Fruit fly (Drosophila melanogaster) whole organism, embryonic: ENCODE data around the gene CG14154.

Experiments
- Antp ChIP-seq: fragments of 200-800 bp; sonication (Bioruptor generic); optimal IDR thresholded peaks from 3 replicates; lab custom pipeline; 2016; ENCODE audit warnings: missing biosample characterization, missing genetic modification characterization
- Awh ChIP-seq: fragments of 200-800 bp; sonication (Bioruptor generic); IDR thresholded peaks from 2 replicates; pipeline ENCODE4, ENCODE4 v1.3.6; 2022; ENCODE audit warnings: missing biosample characterization, missing genetic modification characterization
- Bgb ChIP-seq: fragments of 200-800 bp; sonication (Bioruptor generic); IDR thresholded peaks from 2 replicates; pipeline ENCODE4 v1.3.6; 2022; ENCODE audit warnings: missing biosample characterization, missing genetic modification characterization; ENCODE audit not compliant: partially characterized antibody
- BtbVII ChIP-seq: fragments of 200-800 bp; sonication (Bioruptor generic); optimal IDR thresholded peaks from 3 replicates; lab custom pipeline; 2017; ENCODE audit warnings: missing biosample characterization, mild to moderate bottlenecking, missing genetic modification characterization
- CG10147 ChIP-seq: fragments of 200-800 bp; sonication (Bioruptor generic); optimal IDR thresholded peaks from 2 replicates; lab custom pipeline; 2019; ENCODE audit warnings: missing biosample characterization, mild to moderate bottlenecking, missing genetic modification characterization, moderate library complexity
- CG10321 ChIP-seq: fragments of 200-800 bp; sonication (Bioruptor generic); IDR thresholded peaks from 2 replicates; pipeline ENCODE4 v1.3.6; 2022; ENCODE audit warnings: missing biosample characterization, missing genetic modification characterization
- CG10979 ChIP-seq: fragments of 200-800 bp; sonication (Bioruptor generic); optimal IDR thresholded peaks from 2 replicates; lab custom pipeline; 2018; ENCODE audit warnings: missing biosample characterization, mild to moderate bottlenecking, missing genetic modification characterization, moderate library complexity
- CG12769 ChIP-seq: fragments of 200-800 bp; sonication (Bioruptor generic); optimal IDR thresholded peaks from 2 replicates; lab custom pipeline; 2019; ENCODE audit warnings: missing biosample characterization, mild to moderate bottlenecking, missing genetic modification characterization, moderate library complexity
- CG14710 ChIP-seq: fragments of 200-800 bp; sonication (Bioruptor generic); optimal IDR thresholded peaks from 3 replicates; lab custom pipeline; 2019; ENCODE audit warnings: missing biosample characterization, mild to moderate bottlenecking, missing genetic modification characterization, moderate library complexity
- CG15011 ChIP-seq: fragments of 200-800 bp; sonication (Bioruptor generic); optimal IDR thresholded peaks from 3 replicates; lab custom pipeline; 2018; ENCODE audit warnings: missing biosample characterization, mild to moderate bottlenecking, missing genetic modification characterization
- CG15601 ChIP-seq: fragments of 200-800 bp; sonication (Bioruptor generic); optimal IDR thresholded peaks from 3 replicates; lab custom pipeline; 2019; ENCODE audit warnings: missing biosample characterization, mild to moderate bottlenecking, missing genetic modification characterization, moderate library complexity
- CG16863 ChIP-seq: fragments of 200-800 bp; sonication (Bioruptor generic); optimal IDR thresholded peaks from 3 replicates; lab custom pipeline; 2016; ENCODE audit warnings: missing biosample characterization, missing genetic modification characterization
- CG17385 ChIP-seq: fragments of 200-800 bp; sonication (Bioruptor generic); optimal IDR thresholded peaks from 3 replicates; lab custom pipeline; 2018; ENCODE audit warnings: missing biosample characterization, mild to moderate bottlenecking, missing genetic modification characterization
- CG17829 ChIP-seq: fragments of 200-800 bp; optimal IDR thresholded peaks from 2 replicates; lab custom pipeline; 2019; ENCODE audit warnings: missing biosample characterization, mild to moderate bottlenecking, missing genetic modification characterization, moderate library complexity
- CG18011 ChIP-seq: fragments of 200-800 bp; sonication (Bioruptor generic); optimal IDR thresholded peaks from 2 replicates; lab custom pipeline; 2017; ENCODE audit warnings: missing biosample characterization, missing genetic modification characterization, mild to moderate bottlenecking, moderate library complexity, missing genotype
- CG2120 ChIP-seq: fragments of 200-800 bp; sonication (Bioruptor generic); optimal IDR thresholded peaks from 3 replicates; lab custom pipeline; 2016; ENCODE audit warnings: missing biosample characterization, missing genetic modification characterization
- CG2129 ChIP-seq: fragments of 200-800 bp; sonication (Bioruptor generic); IDR thresholded peaks from 2 replicates; pipeline ENCODE4 v1.3.6; 2022; ENCODE audit warnings: missing biosample characterization, missing genetic modification characterization; ENCODE audit not compliant: partially characterized antibody
- CG3281 ChIP-seq: fragments of 200-800 bp; sonication (Bioruptor generic); optimal IDR thresholded peaks from 3 replicates; lab custom pipeline; 2017; ENCODE audit warnings: missing biosample characterization, mild to moderate bottlenecking, missing genetic modification characterization
- CG34224 ChIP-seq: fragments of 200-800 bp; sonication (Bioruptor generic); IDR thresholded peaks from 3 replicates; pipeline ENCODE4 v1.3.6; 2022; ENCODE audit warnings: missing biosample characterization, missing genetic modification characterization; ENCODE audit not compliant: partially characterized antibody
- CG43689 ChIP-seq: fragments of 200-800 bp; sonication (Bioruptor generic); IDR thresholded peaks from 2 replicates; pipeline ENCODE4 v1.3.6; 2022; ENCODE audit warnings: missing biosample characterization, missing genetic modification characterization
- CG5180 ChIP-seq: fragments of 200-800 bp; sonication (Bioruptor generic); optimal IDR thresholded peaks from 3 replicates; lab custom pipeline; 2017; ENCODE audit warnings: missing biosample characterization, missing genetic modification characterization, mild to moderate bottlenecking, moderate library complexity, missing genetic modification reagents
- CG6813 ChIP-seq: fragments of 200-800 bp; sonication (Bioruptor generic); optimal IDR thresholded peaks from 2 replicates; lab custom pipeline; 2017; ENCODE audit warnings: missing biosample characterization, missing genetic modification characterization, mild to moderate bottlenecking, moderate library complexity, missing genetic modification reagents
- CG7556 ChIP-seq: fragments of 200-800 bp; sonication (Bioruptor generic); optimal IDR thresholded peaks from 2 replicates; lab custom pipeline; 2017; ENCODE audit warnings: missing biosample characterization, mild to moderate bottlenecking, missing genetic modification characterization
- Dad ChIP-seq: fragments of 200-800 bp; sonication (Bioruptor generic); optimal IDR thresholded peaks from 3 replicates; lab custom pipeline; 2016; ENCODE audit warnings: missing biosample characterization, missing genetic modification characterization
- Drgx ChIP-seq: fragments of 200-800 bp; sonication (Bioruptor generic); IDR thresholded peaks from 2 replicates; pipeline ENCODE4 v1.3.6; 2022; ENCODE audit warnings: missing biosample characterization, missing genetic modification characterization
- Gug ChIP-seq: fragments of 200-800 bp; sonication (Bioruptor generic); IDR thresholded peaks from 4 replicates; pipeline ENCODE4 v1.3.6; 2022; ENCODE audit warnings: missing biosample characterization, missing genetic modification characterization
- HmgD ChIP-seq: fragments of 200-800 bp; sonication (Bioruptor generic); optimal IDR thresholded peaks from 3 replicates; lab custom pipeline; 2016; ENCODE audit warnings: missing biosample characterization, missing genetic modification characterization
- Hr3 ChIP-seq: fragments of 200-800 bp; sonication (Bioruptor generic); optimal IDR thresholded peaks from 3 replicates; lab custom pipeline; 2016; ENCODE audit warnings: missing biosample characterization, missing genetic modification characterization
- Hsf ChIP-seq: fragments of 200-800 bp; sonication (Bioruptor generic); optimal IDR thresholded peaks from 3 replicates; lab custom pipeline; 2016; ENCODE audit warnings: missing biosample characterization, missing genetic modification characterization
- Nf-YC ChIP-seq: fragments of 200-800 bp; optimal IDR thresholded peaks from 3 replicates; lab custom pipeline; 2019; ENCODE audit warnings: missing biosample characterization, mild to moderate bottlenecking, missing genetic modification characterization, moderate library complexity
- Six4 ChIP-seq: fragments of 200-800 bp; sonication (Bioruptor generic); optimal IDR thresholded peaks from 2 replicates; lab custom pipeline; 2016; ENCODE audit warnings: missing biosample characterization, missing genetic modification characterization
- Usf ChIP-seq: fragments of 200-800 bp; sonication (Bioruptor generic); optimal IDR thresholded peaks from 2 replicates; lab custom pipeline; 2017; ENCODE audit warnings: missing genotype, missing biosample characterization, missing genetic modification characterization
- abd-A ChIP-seq: fragments of 200-800 bp; sonication (Bioruptor generic); optimal IDR thresholded peaks from 3 replicates; lab custom pipeline; 2019; ENCODE audit warnings: missing biosample characterization, mild to moderate bottlenecking, missing genetic modification characterization, moderate library complexity
- amos ChIP-seq: fragments of 200-800 bp; sonication (Bioruptor generic); IDR thresholded peaks from 2 replicates; pipeline ENCODE4 v1.3.6; 2022; ENCODE audit warnings: missing biosample characterization, missing genetic modification characterization; ENCODE audit not compliant: partially characterized antibody
- bsh ChIP-seq, 2 experiments: fragments of 200-800 bp; sonication (Bioruptor generic); optimal IDR thresholded peaks; 2 replicates each; lab custom pipeline; 2017 to 2018; ENCODE audit warnings: mild to moderate bottlenecking in 2 of 2, missing biosample characterization in 2 of 2, missing genetic modification characterization in 2 of 2, moderate library complexity in 1 of 2
- cad ChIP-seq: fragments of >200 bp; optimal IDR thresholded peaks from 2 replicates; lab custom pipeline; 2017; ENCODE audit warnings: missing biosample characterization, missing genetic modification characterization
- ci ChIP-seq: fragments of 200-800 bp; sonication (Bioruptor generic); IDR thresholded peaks from 3 replicates; pipeline ENCODE4 v1.3.6; 2022; ENCODE audit warnings: missing biosample characterization, missing genetic modification characterization
- dpn ChIP-seq, 2 experiments: fragments of 200-800 bp; sonication (Bioruptor generic); optimal IDR thresholded peaks; 3 replicates each; lab custom pipeline; 2016; ENCODE audit warnings: missing biosample characterization in 2 of 2, missing genetic modification characterization in 2 of 2
- ftz-f1 ChIP-seq: fragments of 200-800 bp; sonication (Bioruptor generic); optimal IDR thresholded peaks from 2 replicates; lab custom pipeline; 2016; ENCODE audit warnings: missing biosample characterization, missing genetic modification characterization
- gcm ChIP-seq: fragments of 200-800 bp; sonication (Bioruptor generic); optimal IDR thresholded peaks from 2 replicates; lab custom pipeline; 2019; ENCODE audit warnings: missing biosample characterization, mild to moderate bottlenecking, missing genetic modification characterization, moderate library complexity
- gcm2 ChIP-seq: fragments of 200-800 bp; sonication (Bioruptor generic); optimal IDR thresholded peaks from 2 replicates; lab custom pipeline; 2016; ENCODE audit warnings: missing biosample characterization, missing genetic modification characterization
- gem ChIP-seq: fragments of 200-800 bp; sonication (Bioruptor generic); optimal IDR thresholded peaks from 2 replicates; lab custom pipeline; 2019; ENCODE audit warnings: missing biosample characterization, mild to moderate bottlenecking, missing genetic modification characterization, moderate library complexity
- gfzf ChIP-seq: fragments of 200-800 bp; sonication (Bioruptor generic); optimal IDR thresholded peaks from 2 replicates; lab custom pipeline; 2016; ENCODE audit warnings: missing biosample characterization, mild to moderate bottlenecking, missing genetic modification characterization, moderate library complexity
- lmd ChIP-seq: fragments of 200-800 bp; sonication (Bioruptor generic); IDR thresholded peaks from 2 replicates; pipeline ENCODE4 v1.3.6; 2022; ENCODE audit warnings: missing biosample characterization, missing genetic modification characterization
- luna ChIP-seq: fragments of 200-800 bp; sonication (Bioruptor generic); optimal IDR thresholded peaks from 2 replicates; lab custom pipeline; 2016; ENCODE audit warnings: missing biosample characterization, missing genetic modification characterization
- mirr ChIP-seq: fragments of 200-800 bp; sonication (Bioruptor generic); optimal IDR thresholded peaks from 3 replicates; lab custom pipeline; 2018; ENCODE audit warnings: missing biosample characterization, mild to moderate bottlenecking, missing genetic modification characterization
- peb ChIP-seq: fragments of 200-800 bp; sonication (Bioruptor generic); IDR thresholded peaks from 2 replicates; pipeline ENCODE4 v1.3.6; 2022; ENCODE audit warnings: missing biosample characterization, missing genetic modification characterization
- tll ChIP-seq, 2 experiments: fragments of 200-800 bp in 1 of 2; fragments of >200 bp in 1 of 2; sonication (Bioruptor generic) in 1 of 2; optimal IDR thresholded peaks; 2 replicates each; lab custom pipeline; 2017 to 2019; ENCODE audit warnings: missing biosample characterization in 2 of 2, missing genetic modification characterization in 2 of 2, mild to moderate bottlenecking in 1 of 2, moderate library complexity in 1 of 2
- wor ChIP-seq: fragments of 200-800 bp; sonication (Bioruptor generic); IDR thresholded peaks from 2 replicates; pipeline ENCODE4 v1.3.6; 2022; ENCODE audit warnings: missing biosample characterization, missing genetic modification characterization

CG14154 gene

dm6 chr3L:10664511-10665062 lies 22.9 kb downstream of the CG14154 start, which contains the start of gene simj (continued):
- peak; percentile 94 for TF ChIP-seq Bgb (GFP tag; lab: Robert Waterston, UW)
- peak; percentile 61 for TF ChIP-seq gcm2
- TF ChIP-seq CG15011: no peak
- peak; percentile 38 to 49 for TF ChIP-seq dpn (GFP tag; optimal IDR thresholded peaks at IDR 0.05; lab: Kevin White, UChicago)
- TF ChIP-seq wor (GFP tag; lab: Robert Waterston, UW): no peak
- peak; percentile 81 for TF ChIP-seq ci
- TF ChIP-seq gcm (GFP tag; lab: Kevin White, UChicago): no peak
- TF ChIP-seq Awh: no peak; the same call in 1 of the 2 replicates
- TF ChIP-seq ftz-f1 (GFP tag; lab: Kevin White, UChicago): peak; percentile 14
- TF ChIP-seq CG2129 (GFP tag; lab: Robert Waterston, UW): peak; percentile 44; the same call in 1 of the 2 replicates
- TF ChIP-seq CG7556 (GFP tag; lab: Kevin White, UChicago): no peak
- peak; percentile 34; the same call in 1 of the 2 replicates for TF ChIP-seq Drgx
- TF ChIP-seq CG16863 (GFP tag; lab: Kevin White, UChicago): peak; percentile 73
- TF ChIP-seq CG10321 (GFP tag; lab: Robert Waterston, UW): no peak
- peak; percentile 73 for TF ChIP-seq abd-A (tag; lab: Kevin White, UChicago)
- no peak for TF ChIP-seq CG18011 (GFP tag; lab: Kevin White, UChicago)
- peak; percentile 46 for TF ChIP-seq BtbVII
- TF ChIP-seq CG10979: peak; percentile 37
- TF ChIP-seq Six4 (GFP tag; lab: Kevin White, UChicago): no peak
- TF ChIP-seq HmgD: peak; percentile 59
- peak in 1 of 2 experiments; percentile 26 for TF ChIP-seq bsh (GFP tag; optimal IDR thresholded peaks at IDR 0.05; lab: Kevin White, UChicago)
- peak; percentile 61 for TF ChIP-seq Nf-YC (tag; lab: Kevin White, UChicago)
- peak; percentile 8 for TF ChIP-seq gem (tag; lab: Kevin White, UChicago)
- peak; percentile 38 for TF ChIP-seq CG15601 (tag; lab: Kevin White, UChicago)
- no peak for TF ChIP-seq Usf (GFP tag; lab: Kevin White, UChicago)
- peak; percentile 64 for TF ChIP-seq CG17385 (GFP tag; lab: Kevin White, UChicago)
- TF ChIP-seq CG2120 (GFP tag; lab: Kevin White, UChicago): peak; percentile 62
- TF ChIP-seq Antp (GFP tag; lab: Kevin White, UChicago): no peak
- peak; percentile 51 for TF ChIP-seq Hsf (GFP tag; lab: Kevin White, UChicago)
- TF ChIP-seq CG5180: peak; percentile 38
- TF ChIP-seq CG34224 (GFP tag; lab: Robert Waterston, UW): peak; percentile 90
- peak; percentile 94 for TF ChIP-seq amos (GFP tag; lab: Robert Waterston, UW)
- peak; percentile 48 for TF ChIP-seq luna (GFP tag; lab: Kevin White, UChicago)
- no peak for TF ChIP-seq cad (GFP tag; lab: Kevin White, UChicago)
- no peak for TF ChIP-seq tll (GFP tag; optimal IDR thresholded peaks at IDR 0.05; lab: Kevin White, UChicago)
- peak; percentile 84 for TF ChIP-seq CG17829 (tag; lab: Kevin White, UChicago)
- TF ChIP-seq peb (GFP tag; lab: Robert Waterston, UW): no peak
- TF ChIP-seq mirr (GFP tag; lab: Kevin White, UChicago): peak; percentile 83
- TF ChIP-seq CG3281 (GFP tag; lab: Kevin White, UChicago): peak; percentile 23
- TF ChIP-seq lmd: no peak
- TF ChIP-seq CG43689 (GFP tag; lab: Robert Waterston, UW): no peak
- peak; percentile 30 for TF ChIP-seq CG6813 (GFP tag; lab: Kevin White, UChicago)
- TF ChIP-seq CG14710 (tag; lab: Kevin White, UChicago): peak; percentile 62
- peak; percentile 84 for TF ChIP-seq CG12769
- TF ChIP-seq Dad (GFP tag; lab: Kevin White, UChicago): peak; percentile 77
- TF ChIP-seq Hr3 (GFP tag; lab: Kevin White, UChicago): no peak
- peak; percentile 98 for TF ChIP-seq gfzf
- TF ChIP-seq CG10147: peak; percentile 2
- peak; percentile 27; the same call in 1 of the 4 replicates for TF ChIP-seq Gug (GFP tag; lab: Robert Waterston, UW)
